Worm (Caenorhabditis elegans) whole organism, young adult: Measurements from ENCODE around the gene med-1.
"Not testable (repeated sequence)": the region's sequence is repeated elsewhere in the genome, so short reads cannot be mapped to it uniquely, and the experiment has no call there.

Experiments used
- ama-1 ChIP-seq, 3 experiments: fragments of 150-350 bp in 1 of 3; sonication (generic microtip) in 2 of 3; optimal IDR thresholded peaks; 2 replicates each; lab custom pipeline; 2014 to 2018; ENCODE audit warnings: missing biosample characterization in 2 of 3, missing genetic modification characterization in 2 of 3, missing genetic modification reagents in 2 of 3
- ceh-27 ChIP-seq: fragments of 200-800 bp; sonication (Bioruptor generic); optimal IDR thresholded peaks from 2 replicates; lab custom pipeline; 2018; ENCODE audit warnings: mild to moderate bottlenecking, missing genetic modification characterization, moderate library complexity, missing compliant biosample characterization
- ceh-91 ChIP-seq: fragments of 200-800 bp; sonication (Bioruptor generic); IDR thresholded peaks from 2 replicates; pipeline ENCODE4 v1.3.6; 2022; ENCODE audit warnings: missing genetic modification reagents, missing genetic modification characterization, missing compliant biosample characterization
- dpff-1 ChIP-seq: sonication (generic microtip); optimal IDR thresholded peaks from 2 replicates; lab custom pipeline; 2017; ENCODE audit warnings: mild to moderate bottlenecking, missing genetic modification characterization, missing compliant biosample characterization
- hlh-12 ChIP-seq: sonication (generic microtip); optimal IDR thresholded peaks from 2 replicates; lab custom pipeline; 2016; ENCODE audit warnings: missing genetic modification characterization, missing compliant biosample characterization
- madf-6 ChIP-seq: fragments of 200-800 bp; sonication (Bioruptor generic); IDR thresholded peaks from 2 replicates; pipeline ENCODE4 v1.3.6; 2022; ENCODE audit warnings: missing genetic modification reagents, missing genetic modification characterization, missing compliant biosample characterization
- nfya-2 ChIP-seq: fragments of 200-800 bp; sonication (Bioruptor generic); IDR thresholded peaks from 2 replicates; pipeline ENCODE4 v1.3.6; 2022; ENCODE audit warnings: missing genetic modification reagents, missing genetic modification characterization, missing compliant biosample characterization
- rpc-1 ChIP-seq, 2 experiments: fragments of 150-350 bp in 1 of 2; sonication (generic microtip) in 1 of 2; optimal IDR thresholded peaks; 2 replicates each; lab custom pipeline; 2014 to 2018; ENCODE audit warnings: missing biosample characterization in 1 of 2, missing genetic modification characterization in 1 of 2, missing genetic modification reagents in 1 of 2, missing genotype in 1 of 2
- tbp1 ChIP-seq: fragments of 200-800 bp; sonication (Bioruptor generic); optimal IDR thresholded peaks from 2 replicates; lab custom pipeline; 2018; ENCODE audit warnings: mild to moderate bottlenecking, missing genetic modification characterization, missing compliant biosample characterization
- ztf-18 ChIP-seq: sonication (generic microtip); optimal IDR thresholded peaks from 2 replicates; lab custom pipeline; 2016; ENCODE audit warnings: missing genotype, mild to moderate bottlenecking, missing genetic modification characterization, missing compliant biosample characterization

DNA sequence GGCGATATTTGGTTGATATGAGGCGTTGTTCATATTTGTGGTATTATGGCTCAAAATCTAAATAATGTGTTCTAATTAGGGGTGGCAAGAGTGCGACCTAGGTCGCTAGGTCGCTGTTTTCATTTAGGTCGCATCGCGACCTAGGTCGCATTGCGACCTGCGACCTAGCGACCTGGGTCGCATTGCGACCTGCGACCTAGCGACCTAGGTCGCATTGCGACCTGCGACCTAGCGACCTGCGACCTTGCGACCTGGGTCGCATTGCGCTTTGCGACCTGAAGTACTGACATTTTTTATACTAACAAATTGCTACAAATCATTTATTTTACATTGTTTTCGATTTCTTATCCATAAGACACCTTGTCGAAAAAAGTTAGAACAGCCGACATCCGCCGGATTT lies 17.2 kb downstream of the med-1 start:
- TF ChIP-seq dpff-1 (tag; lab: Kevin White, UChicago); ztf-18 (tag; lab: Kevin White, UChicago); rpc-1 (optimal IDR thresholded peaks at IDR 0.05; lab: Kevin White, UChicago); rpc-1 (tag; optimal IDR thresholded peaks at IDR 0.05; lab: Kevin White, UChicago); ceh-91 (GFP tag; lab: Robert Waterston, UW); hlh-12 (tag; lab: Kevin White, UChicago); madf-6 (GFP tag; lab: Robert Waterston, UW); ama-1 (optimal IDR thresholded peaks at IDR 0.05; lab: Kevin White, UChicago); ama-1 (GFP tag; optimal IDR thresholded peaks at IDR 0.05; lab: Kevin White, UChicago); tbp1; nfya-2 (GFP tag; lab: Robert Waterston, UW); ceh-27 (GFP tag; lab: Kevin White, UChicago): not testable (repeated sequence)
